Worm (Caenorhabditis elegans) whole organism, L3 larva: ENCODE data around the gene F26C11.3.

ENCODE experiments used
- R02D3.7 ChIP-seq: fragments of 150-350 bp; optimal IDR thresholded peaks from 2 replicates; lab custom pipeline; 2014; ENCODE audit warnings: missing biosample characterization, missing genetic modification characterization
- ceh-28 ChIP-seq: fragments of 150-350 bp; optimal IDR thresholded peaks from 2 replicates; lab custom pipeline; 2014; ENCODE audit warnings: missing biosample characterization, missing genetic modification reagents, missing genetic modification characterization
- ceh-82 ChIP-seq: fragments of 150-350 bp; optimal IDR thresholded peaks from 2 replicates; lab custom pipeline; 2014; ENCODE audit warnings: missing biosample characterization, missing genetic modification characterization
- fos-1 ChIP-seq: fragments of 150-350 bp; optimal IDR thresholded peaks from 2 replicates; lab custom pipeline; 2014; ENCODE audit warnings: missing biosample characterization, missing genetic modification characterization
- nhr-11 ChIP-seq: fragments of 150-350 bp; optimal IDR thresholded peaks from 2 replicates; lab custom pipeline; 2014; ENCODE audit warnings: missing biosample characterization, missing genetic modification characterization
- nhr-12 ChIP-seq: fragments of 150-350 bp; optimal IDR thresholded peaks from 2 replicates; lab custom pipeline; 2014; ENCODE audit warnings: missing biosample characterization, missing genetic modification characterization
- pha-4 ChIP-seq: fragments of 150-350 bp; optimal IDR thresholded peaks from 2 replicates; lab custom pipeline; 2014; ENCODE audit warnings: missing biosample characterization, missing genetic modification reagents, missing genetic modification characterization

- TF ChIP-seq fos-1 (tag; lab: Kevin White, UChicago) (no peak), pha-4 (tag; lab: Kevin White, UChicago) (no peak), R02D3.7 (tag; lab: Kevin White, UChicago) (no peak), ceh-28 (tag; lab: Kevin White, UChicago) (no peak), nhr-11 (tag; lab: Kevin White, UChicago) (no peak), nhr-12 (tag; lab: Kevin White, UChicago) (no peak), ceh-82 (tag; lab: Kevin White, UChicago) (no peak)
Observed at ce11 chrII:9914999-9915398, at the start of gene F26C11.3.
